Worm (Caenorhabditis elegans) whole organism, L2 larva: ENCODE results near the gene C18H9.6.

Source experiments
- C34F6.9 ChIP-seq: fragments of 150-350 bp; optimal IDR thresholded peaks from 2 replicates; lab custom pipeline; 2014; ENCODE audit warnings: missing biosample characterization, missing genetic modification characterization
- F13H6.1 ChIP-seq: sonication (generic microtip); optimal IDR thresholded peaks from 2 replicates; lab custom pipeline; 2016; ENCODE audit warnings: missing genetic modification characterization, missing compliant biosample characterization
- Y55F3AM.14 ChIP-seq: fragments of 200-800 bp; sonication (Bioruptor generic); optimal IDR thresholded peaks from 2 replicates; lab custom pipeline; 2018; ENCODE audit warnings: mild to moderate bottlenecking, missing genetic modification characterization, missing compliant biosample characterization
- ZK546.5 ChIP-seq: sonication (generic microtip); optimal IDR thresholded peaks from 2 replicates; lab custom pipeline; 2017; ENCODE audit warnings: missing biosample characterization, missing genetic modification characterization
- alr-1 ChIP-seq: fragments of 150-350 bp; optimal IDR thresholded peaks from 2 replicates; lab custom pipeline; 2014; ENCODE audit warnings: missing biosample characterization, missing genetic modification characterization
- aly-2 ChIP-seq: fragments of 150-350 bp; optimal IDR thresholded peaks from 2 replicates; lab custom pipeline; 2014; ENCODE audit warnings: missing biosample characterization, missing genetic modification characterization
- blmp-1 ChIP-seq: sonication (generic microtip); optimal IDR thresholded peaks from 2 replicates; lab custom pipeline; 2017; ENCODE audit warnings: missing genetic modification characterization, mild to moderate bottlenecking, missing compliant biosample characterization, antibody characterized with exemption, moderate library complexity; ENCODE audit not compliant: insufficient read depth
- ceh-16 ChIP-seq: fragments of 150-350 bp; optimal IDR thresholded peaks from 2 replicates; lab custom pipeline; 2014; ENCODE audit warnings: missing biosample characterization, missing genetic modification characterization
- crh-2 ChIP-seq: sonication (generic microtip); optimal IDR thresholded peaks from 2 replicates; lab custom pipeline; 2017; ENCODE audit warnings: missing biosample characterization, missing genetic modification characterization
- dmd-4 ChIP-seq: sonication (generic microtip); optimal IDR thresholded peaks from 2 replicates; lab custom pipeline; 2017; ENCODE audit warnings: missing biosample characterization, missing genetic modification characterization
- egl-27 ChIP-seq: sonication (generic microtip); optimal IDR thresholded peaks from 3 replicates; lab custom pipeline; 2017; ENCODE audit warnings: missing biosample characterization, missing genetic modification reagents, missing genetic modification characterization
- elt-1 ChIP-seq: fragments of 150-350 bp; optimal IDR thresholded peaks from 2 replicates; lab custom pipeline; 2014; ENCODE audit warnings: missing biosample characterization, missing genetic modification characterization
- elt-3 ChIP-seq: sonication (generic microtip); optimal IDR thresholded peaks from 2 replicates; lab custom pipeline; 2017; ENCODE audit warnings: missing biosample characterization, missing genetic modification characterization
- fos-1 ChIP-seq: fragments of 150-350 bp; optimal IDR thresholded peaks from 2 replicates; lab custom pipeline; 2014; ENCODE audit warnings: missing biosample characterization, missing genetic modification characterization
- gmeb-1 ChIP-seq: fragments of 150-350 bp; optimal IDR thresholded peaks from 2 replicates; lab custom pipeline; 2014; ENCODE audit warnings: missing biosample characterization, missing genetic modification characterization
- lin-11 ChIP-seq: fragments of 150-350 bp; sonication (generic microtip); optimal IDR thresholded peaks from 2 replicates; lab custom pipeline; 2014; ENCODE audit warnings: missing biosample characterization, missing genetic modification characterization, inconsistent platforms, mixed read lengths
- lsy-2 ChIP-seq, 2 experiments: fragments of 150-350 bp in 1 of 2; sonication (generic microtip) in 1 of 2; optimal IDR thresholded peaks; 2 replicates each; lab custom pipeline; 2014 to 2017; ENCODE audit warnings: missing biosample characterization in 2 of 2, missing genetic modification characterization in 2 of 2
- mab-5 ChIP-seq: fragments of 150-350 bp; optimal IDR thresholded peaks from 2 replicates; lab custom pipeline; 2014; ENCODE audit warnings: missing biosample characterization, missing genetic modification characterization
- nhr-10 ChIP-seq: sonication (generic microtip); optimal IDR thresholded peaks from 2 replicates; lab custom pipeline; 2017; ENCODE audit warnings: missing biosample characterization, missing genetic modification characterization
- nhr-11 ChIP-seq: fragments of 150-350 bp; optimal IDR thresholded peaks from 2 replicates; lab custom pipeline; 2014; ENCODE audit warnings: missing biosample characterization, missing genetic modification characterization
- nhr-21 ChIP-seq: fragments of 150-350 bp; optimal IDR thresholded peaks from 2 replicates; lab custom pipeline; 2014; ENCODE audit warnings: missing biosample characterization, missing genetic modification characterization
- nhr-23 ChIP-seq: fragments of 150-350 bp; optimal IDR thresholded peaks from 2 replicates; lab custom pipeline; 2014; ENCODE audit warnings: missing biosample characterization, missing genetic modification reagents, missing genetic modification characterization
- nhr-25 ChIP-seq: fragments of 150-350 bp; sonication (generic microtip); optimal IDR thresholded peaks from 3 replicates; lab custom pipeline; 2014; ENCODE audit warnings: missing biosample characterization, missing genetic modification characterization
- nhr-77 ChIP-seq: fragments of 150-350 bp; optimal IDR thresholded peaks from 2 replicates; lab custom pipeline; 2014; ENCODE audit warnings: missing biosample characterization, missing genetic modification characterization
- peb-1 ChIP-seq: fragments of 150-350 bp; optimal IDR thresholded peaks from 2 replicates; lab custom pipeline; 2014; ENCODE audit warnings: missing biosample characterization, missing genetic modification characterization
- sem-4 ChIP-seq: fragments of 150-350 bp; optimal IDR thresholded peaks from 2 replicates; lab custom pipeline; 2014; ENCODE audit warnings: missing biosample characterization, missing genetic modification reagents, missing genetic modification characterization
- skn-1 ChIP-seq: sonication (generic microtip); optimal IDR thresholded peaks from 2 replicates; lab custom pipeline; 2017; ENCODE audit warnings: missing biosample characterization, missing genetic modification characterization
- sma-3 ChIP-seq: sonication (generic microtip); optimal IDR thresholded peaks from 2 replicates; lab custom pipeline; 2016; ENCODE audit warnings: missing genetic modification reagents, missing genetic modification characterization, missing compliant biosample characterization
- sma-9 ChIP-seq, 2 experiments: fragments of 150-350 bp in 1 of 2; sonication (generic microtip) in 1 of 2; optimal IDR thresholded peaks; 2 replicates each; lab custom pipeline; 2014 to 2016; ENCODE audit warnings: missing genetic modification characterization in 2 of 2, mild to moderate bottlenecking in 1 of 2, missing biosample characterization in 1 of 2, missing compliant biosample characterization in 1 of 2, missing genetic modification reagents in 1 of 2, moderate library complexity in 1 of 2
- snpc-4 ChIP-seq: fragments of 150-350 bp; optimal IDR thresholded peaks from 2 replicates; lab custom pipeline; 2014; ENCODE audit warnings: missing biosample characterization, missing genetic modification characterization
- unc-55 ChIP-seq: fragments of 150-350 bp; sonication (generic microtip); optimal IDR thresholded peaks from 3 replicates; lab custom pipeline; 2014; ENCODE audit warnings: missing biosample characterization, missing genetic modification reagents, missing genetic modification characterization
- zag-1 ChIP-seq: fragments of 150-350 bp; optimal IDR thresholded peaks from 2 replicates; lab custom pipeline; 2014; ENCODE audit warnings: missing biosample characterization, missing genetic modification characterization
- ztf-11 ChIP-seq: sonication (generic microtip); optimal IDR thresholded peaks from 2 replicates; lab custom pipeline; 2017; ENCODE audit warnings: missing biosample characterization, missing genetic modification characterization
- ztf-4 ChIP-seq: fragments of 150-350 bp; optimal IDR thresholded peaks from 2 replicates; lab custom pipeline; 2014; ENCODE audit warnings: missing biosample characterization, missing genetic modification characterization

C18H9.6 gene

DNA sequence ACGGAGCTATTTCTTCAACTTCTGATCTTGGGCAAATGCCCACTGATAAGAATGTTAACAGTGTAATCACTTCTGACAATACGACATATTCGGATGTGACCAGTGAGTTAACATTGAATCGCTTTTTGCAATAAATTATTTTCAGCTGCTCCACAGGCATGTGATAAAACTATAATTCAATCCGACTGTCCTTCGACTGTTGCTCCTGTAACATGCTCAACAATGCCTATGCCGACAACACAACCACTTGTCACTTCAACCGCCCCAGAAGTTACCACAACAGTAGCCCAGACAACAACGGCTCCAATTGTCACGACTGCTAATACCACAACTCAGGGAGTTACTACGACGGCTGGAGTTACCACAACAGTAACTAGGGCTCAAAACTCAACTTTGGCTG, 33.9 kb downstream of the C18H9.6 start:
- TF ChIP-seq skn-1 = no peak
- TF ChIP-seq aly-2 (tag; lab: Kevin White, UChicago) = no peak
- no peak for TF ChIP-seq nhr-11 (tag; lab: Kevin White, UChicago)
- no peak for TF ChIP-seq Y55F3AM.14 (GFP tag; lab: Kevin White, UChicago)
- no peak for TF ChIP-seq zag-1 (tag; lab: Kevin White, UChicago)
- TF ChIP-seq dmd-4 = no peak
- TF ChIP-seq peb-1 (tag; lab: Kevin White, UChicago) = no peak
- no peak for TF ChIP-seq unc-55 (GFP tag; lab: Kevin White, UChicago)
- no peak for TF ChIP-seq nhr-77 (tag; lab: Kevin White, UChicago)
- no peak for TF ChIP-seq egl-27 (tag; lab: Kevin White, UChicago)
- no peak for TF ChIP-seq ZK546.5 (tag; lab: Kevin White, UChicago)
- no peak for TF ChIP-seq ztf-11 (tag; lab: Kevin White, UChicago)
- TF ChIP-seq lsy-2 (tag; optimal IDR thresholded peaks at IDR 0.05; lab: Kevin White, UChicago) = no peak
- TF ChIP-seq fos-1 (tag; lab: Kevin White, UChicago) = no peak

DNA sequence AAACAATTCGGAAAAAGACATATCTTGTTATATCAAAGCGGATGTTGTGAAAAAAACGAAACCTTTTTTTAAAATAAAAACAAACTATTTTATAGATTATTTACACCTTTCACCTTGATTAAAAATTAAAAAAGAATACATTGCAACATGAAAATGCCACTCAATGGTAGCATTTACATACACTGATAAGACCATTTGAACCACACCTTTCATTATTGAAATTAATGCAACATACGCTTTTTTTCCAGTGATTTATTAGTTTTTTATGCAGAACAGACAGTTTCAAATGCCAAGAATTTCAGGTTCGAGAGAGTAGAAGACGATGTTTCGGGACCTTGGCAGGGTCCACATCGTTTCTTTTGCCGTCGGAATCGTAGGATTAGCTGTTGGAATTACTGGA, 34.8 kb downstream of the C18H9.6 start, which contains the start of gene T19D12.1:
T19D12.1 (plus strand) TSS at position 301 of the 400 bp plus-strand sequence.
- TF ChIP-seq elt-1 (no peak), ztf-4 (tag; lab: Kevin White, UChicago) (no peak), gmeb-1 (tag; lab: Kevin White, UChicago) (no peak), nhr-10 (no peak), snpc-4 (no peak), C34F6.9 (tag; lab: Kevin White, UChicago) (no peak), egl-27 (tag; lab: Kevin White, UChicago) (no peak), lin-11 (tag; lab: Kevin White, UChicago) (no peak), lsy-2 (tag; optimal IDR thresholded peaks at IDR 0.05; lab: Kevin White, UChicago) (no peak), F13H6.1 (tag; lab: Kevin White, UChicago) (no peak), nhr-77 (tag; lab: Kevin White, UChicago) (no peak), mab-5 (tag; lab: Kevin White, UChicago) (no peak), elt-3 (tag; lab: Kevin White, UChicago) (no peak), dmd-4 (no peak), zag-1 (tag; lab: Kevin White, UChicago) (no peak), alr-1 (no peak)

DNA sequence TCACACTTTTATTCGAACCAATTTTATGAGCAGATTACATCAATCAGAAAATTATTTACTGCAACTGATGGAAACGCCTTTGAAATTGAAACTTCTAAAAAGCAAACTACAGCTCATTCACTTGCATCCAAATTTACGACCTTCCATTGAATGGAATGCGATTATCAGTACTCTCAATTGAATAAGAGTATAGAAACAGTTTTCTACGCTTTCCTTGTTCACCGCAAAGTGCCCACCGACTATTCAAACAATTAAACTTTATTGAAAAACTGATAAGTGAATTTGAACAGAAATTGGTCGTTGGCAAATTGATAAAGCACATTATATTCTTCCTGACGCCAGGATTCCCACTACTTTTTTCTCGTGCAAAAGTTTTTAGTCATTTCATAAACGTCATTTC, 35.5 kb downstream of the C18H9.6 start:
- TF ChIP-seq fos-1 (tag; lab: Kevin White, UChicago) = peak; percentile 81
- TF ChIP-seq ztf-11 (tag; lab: Kevin White, UChicago) = no peak
- TF ChIP-seq sma-9 (GFP tag; optimal IDR thresholded peaks at IDR 0.05; lab: Kevin White, UChicago) = peak; percentile 14
- TF ChIP-seq sma-9 (tag; optimal IDR thresholded peaks at IDR 0.05; lab: Kevin White, UChicago) = no peak
- no peak for TF ChIP-seq ceh-16 (tag; lab: Kevin White, UChicago)
- TF ChIP-seq Y55F3AM.14 (GFP tag; lab: Kevin White, UChicago) = no peak
- no peak for TF ChIP-seq mab-5 (tag; lab: Kevin White, UChicago)

DNA sequence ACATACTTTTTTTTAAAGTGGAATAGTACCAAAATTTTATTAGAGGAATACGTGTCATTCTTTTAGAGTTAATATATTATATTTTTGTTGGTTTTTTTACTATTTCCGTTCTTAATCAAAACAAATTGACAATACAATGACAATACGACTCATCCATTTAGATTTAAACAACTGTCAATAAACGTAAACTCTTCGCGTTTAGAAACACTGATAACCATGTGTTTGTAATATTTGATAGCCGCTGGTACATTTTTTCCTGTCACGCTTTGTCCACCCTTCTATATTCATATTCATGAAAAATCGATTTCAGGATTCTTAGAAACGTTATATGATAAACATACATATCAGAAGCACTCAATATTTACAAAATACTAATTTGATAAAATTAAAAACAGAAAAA, 37.6 kb downstream of the C18H9.6 start:
- TF ChIP-seq fos-1 (tag; lab: Kevin White, UChicago) (peak; percentile 30), sem-4 (no peak)

DNA sequence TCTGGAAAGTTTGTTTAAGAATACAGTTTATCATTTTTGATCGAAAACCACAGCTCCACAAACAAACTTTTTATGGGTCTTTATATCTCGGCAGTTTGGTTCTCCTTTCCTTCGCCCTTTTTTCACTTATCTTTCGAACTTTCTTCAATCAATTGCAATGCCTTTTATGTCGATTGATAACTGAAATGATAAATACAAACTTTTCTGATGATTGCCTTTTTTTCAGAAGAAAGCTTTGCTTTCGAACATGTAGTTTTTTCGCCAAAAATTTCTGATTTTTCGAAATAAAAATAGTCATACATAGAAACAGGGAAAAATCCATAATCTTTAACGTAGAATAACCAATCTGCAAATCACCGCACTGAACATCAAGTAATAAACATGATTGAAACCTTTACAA, 40.2 kb downstream of the C18H9.6 start, which contains the start of gene T19D12.2:
T19D12.2 (plus strand) TSS at position 125 of the 400 bp plus-strand sequence.
- TF ChIP-seq sma-3 (GFP tag; lab: Kevin White, UChicago) (no peak), unc-55 (GFP tag; lab: Kevin White, UChicago) (no peak), fos-1 (tag; lab: Kevin White, UChicago) (peak; percentile 82)

DNA sequence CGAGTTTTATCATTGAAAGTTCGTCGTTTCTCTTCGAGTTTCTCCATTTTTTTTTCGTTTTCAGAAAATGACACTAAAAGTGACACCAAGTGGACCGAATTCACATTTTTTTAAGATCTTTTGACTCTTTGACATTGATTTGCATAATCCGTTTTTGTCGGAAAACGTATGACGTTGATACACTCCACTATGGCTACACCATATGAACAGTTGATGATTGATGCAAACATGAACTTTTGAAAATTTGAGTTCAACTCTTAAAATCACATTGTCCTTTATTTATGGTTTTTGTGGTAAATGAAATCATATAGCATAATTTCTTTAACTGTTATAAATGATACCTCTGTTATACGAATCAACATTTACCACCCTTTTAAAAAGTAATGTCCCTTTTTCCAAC, 42.7 kb downstream of the C18H9.6 start, which contains the start of gene T19D12.10:
T19D12.10 (minus strand) TSS at position 101 of the 400 bp plus-strand sequence.
- TF ChIP-seq lin-11 (tag; lab: Kevin White, UChicago) = no peak

DNA sequence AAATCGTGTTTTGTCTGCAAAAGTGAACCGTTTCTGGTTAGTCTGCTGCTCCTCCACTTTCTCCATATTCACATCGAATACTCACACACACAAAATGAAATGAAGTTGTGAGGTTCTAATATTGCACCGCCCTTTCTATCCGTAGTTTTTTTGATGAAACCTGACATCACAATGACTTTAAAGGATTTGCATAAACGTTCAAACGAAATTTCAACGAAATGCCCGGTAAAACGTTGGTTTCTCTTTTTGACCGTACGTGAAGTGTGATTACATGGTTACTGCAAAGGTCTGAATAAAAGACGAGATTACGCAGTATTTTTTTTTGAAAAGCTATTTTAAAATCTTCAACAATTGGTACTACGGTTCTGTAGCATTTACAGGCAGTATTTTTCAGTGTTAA, 47.1 kb downstream of the C18H9.6 start, which contains the start of gene T19D12.9:
T19D12.9 (minus strand) TSS at position 101 of the 400 bp plus-strand sequence.
- TF ChIP-seq nhr-21 (no peak), nhr-10 (no peak), nhr-25 (tag; lab: Kevin White, UChicago) (no peak), mab-5 (tag; lab: Kevin White, UChicago) (no peak), crh-2 (tag; lab: Kevin White, UChicago) (no peak), blmp-1 (tag; lab: Kevin White, UChicago) (no peak), nhr-23 (tag; lab: Kevin White, UChicago) (no peak), nhr-77 (tag; lab: Kevin White, UChicago) (no peak), aly-2 (tag; lab: Kevin White, UChicago) (no peak), lin-11 (tag; lab: Kevin White, UChicago) (no peak), skn-1 (no peak), sma-3 (GFP tag; lab: Kevin White, UChicago) (no peak), F13H6.1 (tag; lab: Kevin White, UChicago) (no peak)
- TF ChIP-seq, all 48 proteins: peak for 0
